Worm (Caenorhabditis elegans) whole organism, L2 larva: ENCODE data around the gene srsx-38.

Experiments used
- egl-27 ChIP-seq: sonication (generic microtip); optimal IDR thresholded peaks from 3 replicates; lab custom pipeline; 2017; ENCODE audit warnings: missing biosample characterization, missing genetic modification reagents, missing genetic modification characterization
- fos-1 ChIP-seq: fragments of 150-350 bp; optimal IDR thresholded peaks from 2 replicates; lab custom pipeline; 2014; ENCODE audit warnings: missing biosample characterization, missing genetic modification characterization
- mab-5 ChIP-seq: fragments of 150-350 bp; optimal IDR thresholded peaks from 2 replicates; lab custom pipeline; 2014; ENCODE audit warnings: missing biosample characterization, missing genetic modification characterization
- nhr-10 ChIP-seq: sonication (generic microtip); optimal IDR thresholded peaks from 2 replicates; lab custom pipeline; 2017; ENCODE audit warnings: missing biosample characterization, missing genetic modification characterization
- nhr-25 ChIP-seq: fragments of 150-350 bp; sonication (generic microtip); optimal IDR thresholded peaks from 3 replicates; lab custom pipeline; 2014; ENCODE audit warnings: missing biosample characterization, missing genetic modification characterization
- sem-4 ChIP-seq: fragments of 150-350 bp; optimal IDR thresholded peaks from 2 replicates; lab custom pipeline; 2014; ENCODE audit warnings: missing biosample characterization, missing genetic modification reagents, missing genetic modification characterization
- snpc-4 ChIP-seq: fragments of 150-350 bp; optimal IDR thresholded peaks from 2 replicates; lab custom pipeline; 2014; ENCODE audit warnings: missing biosample characterization, missing genetic modification characterization
- unc-39 ChIP-seq: fragments of 150-350 bp; optimal IDR thresholded peaks from 2 replicates; lab custom pipeline; 2014; ENCODE audit warnings: missing biosample characterization, missing genetic modification characterization
- unc-62 ChIP-seq: fragments of 150-350 bp; optimal IDR thresholded peaks from 2 replicates; lab custom pipeline; 2014; ENCODE audit warnings: missing biosample characterization, missing genetic modification reagents, missing genetic modification characterization

ce11 chrV:15833622-15834021 is 26.3 kb upstream of the srsx-38 start, which contains the start of gene srbc-54:
- no peak for TF ChIP-seq nhr-25
- TF ChIP-seq fos-1 (tag; lab: Kevin White, UChicago): no peak
- no peak for TF ChIP-seq nhr-10 (tag; lab: Kevin White, UChicago)
- no peak for TF ChIP-seq unc-39
- TF ChIP-seq snpc-4: no peak
- no peak for TF ChIP-seq unc-62
- no peak for TF ChIP-seq egl-27 (tag; lab: Kevin White, UChicago)
- no peak for TF ChIP-seq sem-4
- TF ChIP-seq mab-5 (tag; lab: Kevin White, UChicago): no peak
